Worm (Caenorhabditis elegans) whole organism, L1 larva: ENCODE measurements around the gene Y51H4A.936.

Experiments
- F16B12.6 ChIP-seq: fragments of 150-350 bp; optimal IDR thresholded peaks from 2 replicates; lab custom pipeline; 2014; ENCODE audit warnings: missing biosample characterization, missing genetic modification characterization
- aha-1 ChIP-seq: fragments of 150-350 bp; optimal IDR thresholded peaks from 2 replicates; lab custom pipeline; 2014; ENCODE audit warnings: missing biosample characterization, missing genetic modification characterization
- aly-2 ChIP-seq: fragments of 150-350 bp; optimal IDR thresholded peaks from 2 replicates; lab custom pipeline; 2014; ENCODE audit warnings: missing biosample characterization, missing genetic modification characterization
- ceh-90 ChIP-seq: sonication (generic microtip); optimal IDR thresholded peaks from 2 replicates; lab custom pipeline; 2016; ENCODE audit warnings: missing genetic modification characterization, missing compliant biosample characterization
- ces-1 ChIP-seq: fragments of 150-350 bp; optimal IDR thresholded peaks from 2 replicates; lab custom pipeline; 2014; ENCODE audit warnings: missing biosample characterization, missing genetic modification reagents, missing genetic modification characterization
- dsc-1 ChIP-seq: sonication (generic microtip); optimal IDR thresholded peaks from 2 replicates; lab custom pipeline; 2016; ENCODE audit warnings: mild to moderate bottlenecking, missing genetic modification characterization, missing compliant biosample characterization
- efl-1 ChIP-seq, 4 experiments: fragments of 150-350 bp; optimal IDR thresholded peaks in 3 of 4; peaks in 1 of 4; 1 replicate in 1 of 4; 2 replicates in 3 of 4; lab custom pipeline; 2014; ENCODE audit warnings: missing biosample characterization in 2 of 4, missing genetic modification characterization in 2 of 4, missing genetic modification reagents in 2 of 4
- efl-3 ChIP-seq: fragments of 200-800 bp; sonication (Bioruptor generic); optimal IDR thresholded peaks from 2 replicates; lab custom pipeline; 2018; ENCODE audit warnings: mild to moderate bottlenecking, missing genetic modification characterization, missing compliant biosample characterization
- egl-13 ChIP-seq: sonication (generic microtip); optimal IDR thresholded peaks from 2 replicates; lab custom pipeline; 2016; ENCODE audit warnings: missing genotype, missing genetic modification reagents, missing genetic modification characterization, missing compliant biosample characterization
- egl-27 ChIP-seq, 2 experiments: fragments of 150-350 bp in 1 of 2; sonication (generic microtip); optimal IDR thresholded peaks; 3 replicates each; lab custom pipeline; 2017 to 2018; ENCODE audit warnings: missing biosample characterization in 2 of 2, missing genetic modification characterization in 2 of 2, missing genetic modification reagents in 2 of 2
- elt-2 ChIP-seq: sonication (generic microtip); optimal IDR thresholded peaks from 2 replicates; lab custom pipeline; 2016; ENCODE audit warnings: missing genetic modification characterization, mild to moderate bottlenecking, inconsistent platforms, missing compliant biosample characterization, missing genetic modification reagents
- elt-3 ChIP-seq, 6 experiments: fragments of 150-350 bp in 1 of 6; sonication (generic microtip); optimal IDR thresholded peaks; 2 replicates each; lab custom pipeline; 2017 to 2018; ENCODE audit warnings: missing biosample characterization in 6 of 6, missing genetic modification characterization in 6 of 6, inconsistent platforms in 1 of 6
- fkh-10 ChIP-seq: sonication (generic microtip); optimal IDR thresholded peaks from 2 replicates; lab custom pipeline; 2017; ENCODE audit warnings: missing biosample characterization, missing genetic modification reagents, missing genetic modification characterization
- fkh-8 ChIP-seq: sonication (generic microtip); optimal IDR thresholded peaks from 2 replicates; lab custom pipeline; 2016; ENCODE audit warnings: mild to moderate bottlenecking, missing genetic modification characterization, missing compliant biosample characterization
- fos-1 ChIP-seq: fragments of 150-350 bp; optimal IDR thresholded peaks from 2 replicates; lab custom pipeline; 2014; ENCODE audit warnings: missing biosample characterization, missing genetic modification characterization
- grh-1 ChIP-seq: fragments of 200-800 bp; sonication (Bioruptor generic); IDR thresholded peaks from 2 replicates; pipeline ENCODE4 v1.3.6; 2022; ENCODE audit warnings: missing genetic modification reagents, missing genetic modification characterization, missing compliant biosample characterization
- isw-1 ChIP-seq: fragments of 200-800 bp; sonication (Bioruptor generic); IDR thresholded peaks from 2 replicates; pipeline ENCODE4 v1.3.6; 2022; ENCODE audit warnings: missing genetic modification characterization, missing compliant biosample characterization
- lin-13 ChIP-seq: fragments of 150-350 bp; optimal IDR thresholded peaks from 2 replicates; lab custom pipeline; 2014; ENCODE audit warnings: missing biosample characterization, missing genetic modification reagents, missing genetic modification characterization
- lin-14 ChIP-seq: fragments of 200-800 bp; sonication (Bioruptor generic); optimal IDR thresholded peaks from 2 replicates; lab custom pipeline; 2018; ENCODE audit warnings: mild to moderate bottlenecking, missing genetic modification characterization, moderate library complexity, missing compliant biosample characterization
- lin-15B ChIP-seq: fragments of 150-350 bp; sonication (generic microtip); optimal IDR thresholded peaks from 3 replicates; lab custom pipeline; 2014; ENCODE audit warnings: missing biosample characterization, missing genetic modification characterization
- lin-35 ChIP-seq, 2 experiments: fragments of 150-350 bp; optimal IDR thresholded peaks; 2 replicates each; lab custom pipeline; 2014; ENCODE audit warnings: missing biosample characterization in 2 of 2, missing genetic modification characterization in 2 of 2, missing genetic modification reagents in 2 of 2
- lin-39 ChIP-seq: fragments of 150-350 bp; optimal IDR thresholded peaks from 2 replicates; lab custom pipeline; 2014; ENCODE audit warnings: missing biosample characterization, missing genetic modification reagents, missing genetic modification characterization
- lsy-2 ChIP-seq, 2 experiments: fragments of 150-350 bp; optimal IDR thresholded peaks; 2 replicates each; lab custom pipeline; 2014; ENCODE audit warnings: missing biosample characterization in 2 of 2, missing genetic modification characterization in 2 of 2
- mab-9 ChIP-seq: fragments of 200-800 bp; sonication (Bioruptor generic); IDR thresholded peaks from 2 replicates; pipeline ENCODE4 v1.3.6; 2022; ENCODE audit warnings: missing genetic modification reagents, missing genetic modification characterization, missing compliant biosample characterization
- mdl-1 ChIP-seq, 2 experiments: fragments of 150-350 bp; optimal IDR thresholded peaks; 2 replicates each; lab custom pipeline; 2014 to 2017; ENCODE audit warnings: missing biosample characterization in 2 of 2, missing genetic modification characterization in 2 of 2, inconsistent platforms in 1 of 2
- mef-2 ChIP-seq: fragments of 150-350 bp; optimal IDR thresholded peaks from 2 replicates; lab custom pipeline; 2014; ENCODE audit warnings: missing biosample characterization, missing genetic modification characterization
- mep-1 ChIP-seq: fragments of 150-350 bp; optimal IDR thresholded peaks from 2 replicates; lab custom pipeline; 2014; ENCODE audit warnings: missing biosample characterization, missing genetic modification characterization
- nhr-12 ChIP-seq: sonication (generic microtip); optimal IDR thresholded peaks from 2 replicates; lab custom pipeline; 2017; ENCODE audit warnings: missing biosample characterization, missing genetic modification characterization
- nhr-19 ChIP-seq: fragments of 200-800 bp; sonication (Bioruptor generic); conservative IDR thresholded peaks from 2 replicates; pipeline ENCODE4 v1.3.6; 2022; ENCODE audit warnings: missing genetic modification characterization, missing compliant biosample characterization
- nhr-237 ChIP-seq: fragments of 150-350 bp; optimal IDR thresholded peaks from 2 replicates; lab custom pipeline; 2014; ENCODE audit warnings: missing biosample characterization, missing genetic modification characterization
- nhr-28 ChIP-seq: fragments of 150-350 bp; optimal IDR thresholded peaks from 2 replicates; lab custom pipeline; 2014; ENCODE audit warnings: missing biosample characterization, missing genetic modification characterization
- nhr-90 ChIP-seq: sonication (generic microtip); optimal IDR thresholded peaks from 2 replicates; lab custom pipeline; 2016; ENCODE audit warnings: mild to moderate bottlenecking, missing genetic modification characterization, missing compliant biosample characterization; ENCODE audit not compliant: poor library complexity
- pqm-1 ChIP-seq: sonication (generic microtip); optimal IDR thresholded peaks from 3 replicates; lab custom pipeline; 2017; ENCODE audit warnings: missing biosample characterization, missing genetic modification characterization
- rnt-1 ChIP-seq: sonication (generic microtip); optimal IDR thresholded peaks from 2 replicates; lab custom pipeline; 2016; ENCODE audit warnings: mild to moderate bottlenecking, missing genetic modification characterization, moderate library complexity, missing compliant biosample characterization
- skn-1 ChIP-seq: fragments of 150-350 bp; optimal IDR thresholded peaks from 2 replicates; lab custom pipeline; 2014; ENCODE audit warnings: missing biosample characterization, missing genetic modification characterization
- sox-4 ChIP-seq: sonication (generic microtip); optimal IDR thresholded peaks from 2 replicates; lab custom pipeline; 2016; ENCODE audit warnings: missing genetic modification characterization, missing compliant biosample characterization
- sptf-1 ChIP-seq: fragments of 150-350 bp; optimal IDR thresholded peaks from 2 replicates; lab custom pipeline; 2014; ENCODE audit warnings: missing biosample characterization, missing genetic modification characterization
- sup-37 ChIP-seq: fragments of 200-800 bp; sonication (Bioruptor generic); optimal IDR thresholded peaks from 2 replicates; lab custom pipeline; 2018; ENCODE audit warnings: mild to moderate bottlenecking, missing genetic modification characterization, missing compliant biosample characterization
- swsn-7 ChIP-seq: sonication (generic microtip); optimal IDR thresholded peaks from 2 replicates; lab custom pipeline; 2016; ENCODE audit warnings: missing genetic modification characterization, missing compliant biosample characterization
- tbx-2 ChIP-seq: sonication (generic microtip); optimal IDR thresholded peaks from 2 replicates; lab custom pipeline; 2016; ENCODE audit warnings: missing genetic modification characterization, missing compliant biosample characterization
- unc-30 ChIP-seq: sonication (generic microtip); optimal IDR thresholded peaks from 2 replicates; lab custom pipeline; 2017; ENCODE audit warnings: missing biosample characterization, missing genetic modification characterization
- unc-98 ChIP-seq: fragments of 200-800 bp; sonication (Bioruptor generic); IDR thresholded peaks from 2 replicates; pipeline ENCODE4 v1.3.6; 2022; ENCODE audit warnings: missing genetic modification characterization, missing compliant biosample characterization
- xbp-1 ChIP-seq: sonication (generic microtip); optimal IDR thresholded peaks from 2 replicates; lab custom pipeline; 2016; ENCODE audit warnings: missing genetic modification characterization, missing compliant biosample characterization
- zip-4 ChIP-seq: fragments of 200-800 bp; sonication (Bioruptor generic); optimal IDR thresholded peaks from 2 replicates; lab custom pipeline; 2018; ENCODE audit warnings: mild to moderate bottlenecking, missing genetic modification characterization, moderate library complexity, missing compliant biosample characterization

The Y51H4A.936 gene

DNA sequence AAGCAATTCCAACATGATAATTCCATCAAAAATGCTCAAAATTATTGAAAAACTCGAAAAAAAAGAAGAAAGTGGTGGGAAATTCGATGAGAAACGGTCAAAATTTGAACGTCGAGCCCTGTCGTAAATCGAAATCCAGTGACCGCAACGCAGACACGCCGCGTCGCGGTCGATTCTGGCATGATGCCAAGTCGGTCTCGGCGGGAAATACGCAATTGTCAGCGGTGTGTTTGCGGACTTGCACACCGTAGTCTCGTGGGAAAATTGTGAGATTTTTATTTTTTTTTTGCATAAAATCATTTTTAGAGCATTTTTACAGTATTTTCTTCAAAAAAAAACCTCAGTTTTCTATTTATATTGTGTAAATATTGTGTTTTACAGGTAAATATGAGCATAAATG lies 27.0 kb downstream of the Y51H4A.936 start, which contains the start of gene tsr-2 (continued):
- TF ChIP-seq lin-39 (tag; lab: Kevin White, UChicago) = peak; percentile 76
- peak; percentile 91 for TF ChIP-seq swsn-7 (tag; lab: Kevin White, UChicago)
- TF ChIP-seq nhr-12 (tag; lab: Kevin White, UChicago) = no peak
- TF ChIP-seq ceh-90 (tag; lab: Kevin White, UChicago) = peak; percentile 10
- peak; percentile 97 for TF ChIP-seq mep-1 (tag; lab: Kevin White, UChicago)
- peak in 1 of 2 experiments; percentile 88 for TF ChIP-seq mdl-1 (tag; optimal IDR thresholded peaks at IDR 0.05; lab: Kevin White, UChicago)
- peak; percentile 88 for TF ChIP-seq skn-1
- TF ChIP-seq pqm-1 = no peak
- TF ChIP-seq unc-98 (GFP tag; lab: Robert Waterston, UW) = peak; percentile 70
- peak; percentile 91 for TF ChIP-seq fkh-8 (tag; lab: Kevin White, UChicago)
- TF ChIP-seq sup-37 = peak; percentile 77
- peak; percentile 53 for TF ChIP-seq sox-4 (tag; lab: Kevin White, UChicago)
- peak; percentile 69 for TF ChIP-seq aly-2 (tag; lab: Kevin White, UChicago)
- peak; percentile 92 for TF ChIP-seq lin-14 (GFP tag; lab: Kevin White, UChicago)
- peak; percentile 90 to 94 for TF ChIP-seq lin-35 (GFP tag; optimal IDR thresholded peaks at IDR 0.05; lab: Kevin White, UChicago)
- TF ChIP-seq rnt-1 (tag; lab: Kevin White, UChicago) = peak; percentile 95
- peak; percentile 76 for TF ChIP-seq zip-4 (GFP tag; lab: Kevin White, UChicago)
- no peak for TF ChIP-seq sptf-1 (tag; lab: Kevin White, UChicago)
- peak; percentile 70 for TF ChIP-seq elt-2 (tag; lab: Kevin White, UChicago)
- peak; percentile 89 for TF ChIP-seq nhr-90
- peak; percentile 91 for TF ChIP-seq lin-13 (GFP tag; lab: Kevin White, UChicago)
- no peak for TF ChIP-seq efl-3
- peak; percentile 89 for TF ChIP-seq dsc-1 (tag; lab: Kevin White, UChicago)
- no peak for TF ChIP-seq ces-1
- TF ChIP-seq mef-2 (tag; lab: Kevin White, UChicago) = peak; percentile 57
- TF ChIP-seq mab-9 (GFP tag; lab: Robert Waterston, UW) = peak; percentile 77
- peak; percentile 50 for TF ChIP-seq fkh-10 (GFP tag; lab: Kevin White, UChicago)
- peak; percentile 90 for TF ChIP-seq nhr-19
- TF ChIP-seq nhr-28 (tag; lab: Kevin White, UChicago) = no peak
- peak; percentile 77 for TF ChIP-seq egl-13 (tag; lab: Kevin White, UChicago)
- peak; percentile 91 for TF ChIP-seq xbp-1
- TF ChIP-seq tbx-2 = peak; percentile 94
- TF ChIP-seq unc-30 = no peak
- TF ChIP-seq isw-1 (GFP tag; lab: Robert Waterston, UW) = peak; percentile 93
- peak; percentile 99 for TF ChIP-seq F16B12.6
- peak in 2 of 6 experiments; percentile 16 to 71 for TF ChIP-seq elt-3 (tag; optimal IDR thresholded peaks at IDR 0.05; lab: Kevin White, UChicago)
- peak; percentile 99 for TF ChIP-seq lsy-2 (tag; optimal IDR thresholded peaks at IDR 0.05; lab: Kevin White, UChicago)
- TF ChIP-seq fos-1 (tag; lab: Kevin White, UChicago) = peak; percentile 89
- peak; percentile 87 to 89 for TF ChIP-seq efl-1 (optimal IDR thresholded peaks at IDR 0.05; lab: Kevin White, UChicago)
- TF ChIP-seq efl-1 (GFP tag; optimal IDR thresholded peaks at IDR 0.05 in 1 of 2; lab: Kevin White, UChicago) = peak; percentile 80 to 98
- TF ChIP-seq egl-27 (tag; optimal IDR thresholded peaks at IDR 0.05; lab: Kevin White, UChicago) = peak; percentile 33 to 47
- peak; percentile 38 for TF ChIP-seq nhr-237 (tag; lab: Kevin White, UChicago)
- peak; percentile 85 for TF ChIP-seq lin-15B
- TF ChIP-seq aha-1 (tag; lab: Kevin White, UChicago) = peak; percentile 20
- peak; percentile 79 for TF ChIP-seq grh-1 (GFP tag; lab: Robert Waterston, UW)
